Worm (Caenorhabditis elegans): ENCODE results near the gene K02H11.4.

K02H11.4 gene

ce11 chrV:1527985-1528384 is 3.1 kb downstream of the K02H11.4 start, which contains the start of gene str-236:
Gene str-236, minus strand, starts transcription at chrV:1528085.
- TF ChIP-seq Y56A3A.18 (GFP tag; IDR thresholded peaks at IDR 0.05) (no peak), nhr-27 (tag; optimal IDR thresholded peaks at IDR 0.05) (no peak)

DNA sequence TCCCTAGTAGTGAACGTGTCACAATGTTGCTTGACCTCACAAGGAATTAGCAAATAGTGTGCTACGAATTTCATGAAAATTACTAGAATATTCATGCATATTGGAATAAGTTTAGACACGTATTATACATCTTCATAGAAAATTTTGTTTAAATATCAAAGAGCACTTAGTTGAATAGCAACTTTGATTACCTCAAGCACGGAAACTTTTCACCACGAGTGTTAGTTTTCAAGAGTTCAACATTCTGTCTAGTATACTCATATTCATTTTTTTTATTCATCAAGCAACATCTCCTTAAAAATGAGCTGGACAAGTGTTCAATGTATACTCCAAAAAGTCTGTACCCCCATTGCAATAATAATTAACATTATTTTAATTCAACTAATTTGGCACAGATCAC is 8.6 kb downstream of the K02H11.4 start, which contains the start of gene str-243:
str-243 (plus strand) TSS at position 301 of the 400 bp plus-strand sequence.
- TF ChIP-seq lag-1 (GFP tag; IDR thresholded peaks at IDR 0.05) (no peak), pha-4 (tag; optimal IDR thresholded peaks at IDR 0.05) (no peak), rec-8 (tag; optimal IDR thresholded peaks at IDR 0.05) (no peak), ceh-79 (tag; optimal IDR thresholded peaks at IDR 0.05) (no peak), F57C9.4 (tag; optimal IDR thresholded peaks at IDR 0.05) (no peak), egl-44 (GFP tag; IDR thresholded peaks at IDR 0.05) (no peak), D2030.7 (GFP tag; IDR thresholded peaks at IDR 0.05) (no peak)

- TF ChIP-seq ceh-79 (tag; optimal IDR thresholded peaks at IDR 0.05) (no peak), him-1 (tag; optimal IDR thresholded peaks at IDR 0.05) (no peak), aptf-2 (GFP tag; conservative IDR thresholded peaks at IDR 0.05) (no peak), nhr-120 (GFP tag; IDR thresholded peaks at IDR 0.05) (no peak), Y79H2A.3 (GFP tag; conservative IDR thresholded peaks at IDR 0.05) (no peak), dox-1 (GFP tag; IDR thresholded peaks at IDR 0.05) (no peak), mes-4 (tag; optimal IDR thresholded peaks at IDR 0.05) (no peak), ztf-22 (GFP tag; optimal IDR thresholded peaks at IDR 0.05) (no peak), athp-1 (tag; optimal IDR thresholded peaks at IDR 0.05) (no peak), C17E4.6 (GFP tag; IDR thresholded peaks at IDR 0.05) (no peak), repo-1 (tag; optimal IDR thresholded peaks at IDR 0.05) (no peak), efl-1 (GFP tag; optimal IDR thresholded peaks at IDR 0.05) (no peak)
These were observed 9.2 kb downstream of the K02H11.4 start, which contains the start of gene str-240 for ce11 chrV:1521845-1522244. Gene str-240, minus strand, starts transcription at chrV:1521945.

- no peak for TF ChIP-seq ztf-25 (GFP tag; IDR thresholded peaks at IDR 0.05)
- TF ChIP-seq F52B5.7 (tag; optimal IDR thresholded peaks at IDR 0.05) = no peak
- TF ChIP-seq ceh-91 (GFP tag; IDR thresholded peaks at IDR 0.05) = no peak
- TF ChIP-seq bed-2 (GFP tag; IDR thresholded peaks at IDR 0.05) = no peak
- TF ChIP-seq egl-18 (GFP tag; IDR thresholded peaks at IDR 0.05) = no peak
- TF ChIP-seq snpc-3.4 (tag; optimal IDR thresholded peaks at IDR 0.05) = no peak
- no peak for TF ChIP-seq F10E7.11 (tag; optimal IDR thresholded peaks at IDR 0.05)
- TF ChIP-seq mes-4 (tag; optimal IDR thresholded peaks at IDR 0.05) = no peak
These were observed 19.5 kb downstream of the K02H11.4 start, which contains the start of gene nhr-260 for ce11 chrV:1511537-1511936. Gene nhr-260, minus strand, starts transcription at chrV:1511637.

DNA sequence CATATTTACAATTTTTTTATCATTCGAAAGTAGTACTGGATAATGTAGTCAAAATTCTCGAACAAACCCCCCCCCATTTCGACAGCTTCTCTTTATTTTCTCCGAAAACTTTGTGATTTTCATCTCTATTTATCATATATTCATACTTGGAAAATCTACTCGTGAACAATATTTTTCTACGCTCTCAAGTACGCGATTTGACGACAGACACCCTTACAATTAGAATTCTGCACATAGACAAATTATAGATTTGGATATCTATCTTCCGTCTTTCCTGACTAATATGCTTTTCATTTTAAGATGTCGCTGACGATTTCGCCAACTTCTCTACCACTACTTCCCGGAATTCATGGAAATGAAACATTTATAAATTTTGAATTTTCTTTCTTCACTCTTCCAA is 25.1 kb downstream of the K02H11.4 start, which contains the start of gene sru-28:
sru-28 (plus strand) TSS at position 301 of the 400 bp plus-strand sequence.
- TF ChIP-seq zfh-2 (GFP tag; conservative IDR thresholded peaks at IDR 0.05) (no peak), Y95B8A.8 (GFP tag; IDR thresholded peaks at IDR 0.05) (no peak), tbx-9 (tag; optimal IDR thresholded peaks at IDR 0.05; ENCODE audit: borderline replicate concordance) (no peak), egl-44 (GFP tag; IDR thresholded peaks at IDR 0.05) (no peak), lin-35 (GFP tag; optimal IDR thresholded peaks at IDR 0.05) (no peak), Y53F4B.3 (GFP tag; IDR thresholded peaks at IDR 0.05) (no peak)

All from whole organism, young adult.